Fruit fly (Drosophila melanogaster) whole organism, embryonic: Measurements from ENCODE around the gene Ptp99A.

Source experiments
- CG10959 ChIP-seq: fragments of 200-800 bp; sonication (Bioruptor generic); IDR thresholded peaks from 2 replicates; pipeline ENCODE4 v1.3.6; 2022; ENCODE audit warnings: missing biosample characterization, missing genetic modification characterization
- CG11247 ChIP-seq: fragments of 200-800 bp; sonication (Bioruptor generic); IDR thresholded peaks from 2 replicates; pipeline ENCODE4 v1.3.6; 2022; ENCODE audit warnings: missing biosample characterization, missing genetic modification characterization
- CG12104 ChIP-seq: fragments of 200-800 bp; sonication (Bioruptor generic); optimal IDR thresholded peaks from 3 replicates; lab custom pipeline; 2016; ENCODE audit warnings: missing biosample characterization, missing genetic modification characterization
- CG12659 ChIP-seq: fragments of 200-800 bp; sonication (Bioruptor generic); optimal IDR thresholded peaks from 3 replicates; lab custom pipeline; 2017; ENCODE audit warnings: mild to moderate bottlenecking, missing biosample characterization, missing genetic modification reagents, missing genetic modification characterization
- CG13624 ChIP-seq: fragments of 200-800 bp; sonication (Bioruptor generic); optimal IDR thresholded peaks from 2 replicates; lab custom pipeline; 2016; ENCODE audit warnings: missing biosample characterization, missing genetic modification characterization
- CG14441 ChIP-seq: fragments of 200-800 bp; sonication (Bioruptor generic); IDR thresholded peaks from 2 replicates; pipeline ENCODE4 v1.3.6; 2022; ENCODE audit warnings: missing biosample characterization, missing genetic modification characterization
- CG14965 ChIP-seq: fragments of 200-800 bp; sonication (Bioruptor generic); optimal IDR thresholded peaks from 2 replicates; lab custom pipeline; 2016; ENCODE audit warnings: missing biosample characterization, missing genetic modification characterization, borderline replicate concordance
- CG15011 ChIP-seq: fragments of 200-800 bp; sonication (Bioruptor generic); optimal IDR thresholded peaks from 3 replicates; lab custom pipeline; 2018; ENCODE audit warnings: missing biosample characterization, mild to moderate bottlenecking, missing genetic modification characterization
- CG17328 ChIP-seq: fragments of 200-800 bp; sonication (Bioruptor generic); IDR thresholded peaks from 2 replicates; pipeline ENCODE4 v1.3.6; 2022; ENCODE audit warnings: missing biosample characterization, missing genetic modification characterization
- CG17359 ChIP-seq: fragments of 200-800 bp; sonication (Bioruptor generic); optimal IDR thresholded peaks from 3 replicates; lab custom pipeline; 2018; ENCODE audit warnings: missing biosample characterization, mild to moderate bottlenecking, missing genetic modification characterization, moderate library complexity
- CG2202 ChIP-seq: fragments of 200-800 bp; sonication (Bioruptor generic); optimal IDR thresholded peaks from 2 replicates; lab custom pipeline; 2018; ENCODE audit warnings: missing biosample characterization, mild to moderate bottlenecking, missing genetic modification characterization
- CG34224 ChIP-seq: fragments of 200-800 bp; sonication (Bioruptor generic); IDR thresholded peaks from 3 replicates; pipeline ENCODE4 v1.3.6; 2022; ENCODE audit warnings: missing biosample characterization, missing genetic modification characterization; ENCODE audit not compliant: partially characterized antibody
- CG4328 ChIP-seq: fragments of 200-800 bp; sonication (Bioruptor generic); optimal IDR thresholded peaks from 3 replicates; lab custom pipeline; 2017; ENCODE audit warnings: missing biosample characterization, missing genetic modification reagents, missing genetic modification characterization
- CG5245 ChIP-seq: fragments of 200-800 bp; sonication (Bioruptor generic); optimal IDR thresholded peaks from 3 replicates; lab custom pipeline; 2016; ENCODE audit warnings: missing biosample characterization, missing genetic modification characterization
- CG6254 ChIP-seq: fragments of 200-800 bp; sonication (Bioruptor generic); optimal IDR thresholded peaks from 3 replicates; lab custom pipeline; 2017; ENCODE audit warnings: mild to moderate bottlenecking, missing biosample characterization, missing genetic modification reagents, missing genetic modification characterization
- CoRest ChIP-seq: fragments of 200-800 bp; sonication (Bioruptor generic); optimal IDR thresholded peaks from 3 replicates; lab custom pipeline; 2018; ENCODE audit warnings: missing biosample characterization, mild to moderate bottlenecking, missing genetic modification characterization, moderate library complexity
- D19A ChIP-seq: fragments of 200-800 bp; optimal IDR thresholded peaks from 3 replicates; lab custom pipeline; 2019; ENCODE audit warnings: missing biosample characterization, mild to moderate bottlenecking, missing genetic modification characterization, moderate library complexity
- Elba2 ChIP-seq: fragments of 200-800 bp; sonication (Bioruptor generic); optimal IDR thresholded peaks from 3 replicates; lab custom pipeline; 2016; ENCODE audit warnings: missing biosample characterization, missing genetic modification characterization
- Fer3 ChIP-seq: fragments of 200-800 bp; sonication (Bioruptor generic); optimal IDR thresholded peaks from 2 replicates; lab custom pipeline; 2018; ENCODE audit warnings: missing biosample characterization, mild to moderate bottlenecking, missing genetic modification characterization, moderate library complexity
- H15 ChIP-seq: fragments of 200-800 bp; sonication (Bioruptor generic); IDR thresholded peaks from 3 replicates; pipeline ENCODE4 v1.3.6; 2022; ENCODE audit warnings: missing biosample characterization, missing genetic modification characterization
- HHEX ChIP-seq: fragments of 200-800 bp; sonication (Bioruptor generic); optimal IDR thresholded peaks from 3 replicates; lab custom pipeline; 2017; ENCODE audit warnings: missing biosample characterization, mild to moderate bottlenecking, missing genetic modification characterization, missing genetic modification reagents
- HLHmδ ChIP-seq: fragments of 200-800 bp; sonication (Bioruptor generic); optimal IDR thresholded peaks from 2 replicates; lab custom pipeline; 2018; ENCODE audit warnings: missing biosample characterization, mild to moderate bottlenecking, missing genetic modification characterization, moderate library complexity
- HmgD ChIP-seq: fragments of 200-800 bp; sonication (Bioruptor generic); optimal IDR thresholded peaks from 3 replicates; lab custom pipeline; 2016; ENCODE audit warnings: missing biosample characterization, missing genetic modification characterization
- Hr78 ChIP-seq, 2 experiments: fragments of 200-800 bp in 1 of 2; fragments of >200 bp in 1 of 2; sonication (Bioruptor generic) in 1 of 2; optimal IDR thresholded peaks; 2 replicates each; lab custom pipeline; 2017 to 2019; ENCODE audit warnings: missing biosample characterization in 2 of 2, missing genetic modification characterization in 2 of 2, mild to moderate bottlenecking in 1 of 2, moderate library complexity in 1 of 2
- Hsf ChIP-seq: fragments of 200-800 bp; sonication (Bioruptor generic); optimal IDR thresholded peaks from 3 replicates; lab custom pipeline; 2016; ENCODE audit warnings: missing biosample characterization, missing genetic modification characterization
- Jarid2 ChIP-seq: fragments of 200-800 bp; sonication (Bioruptor generic); optimal IDR thresholded peaks from 3 replicates; lab custom pipeline; 2017; ENCODE audit warnings: mild to moderate bottlenecking, missing biosample characterization, missing genetic modification reagents, missing genetic modification characterization
- MESR4 ChIP-seq: fragments of 200-800 bp; sonication (Bioruptor generic); optimal IDR thresholded peaks from 2 replicates; lab custom pipeline; 2018; ENCODE audit warnings: missing biosample characterization, mild to moderate bottlenecking, missing genetic modification characterization, moderate library complexity
- Med ChIP-seq: fragments of 200-800 bp; sonication (Bioruptor generic); peaks from one replicate; lab custom pipeline; 2016; ENCODE audit warnings: missing biosample characterization, missing genetic modification characterization, mild to moderate bottlenecking, inconsistent platforms, moderate library complexity
- Pdp1 ChIP-seq, 2 experiments: fragments of 200-800 bp; sonication (Bioruptor generic); optimal IDR thresholded peaks; 3 replicates each; lab custom pipeline; 2016; ENCODE audit warnings: missing biosample characterization in 2 of 2, missing genetic modification characterization in 2 of 2, mild to moderate bottlenecking in 1 of 2, moderate library complexity in 1 of 2
- Sin3A ChIP-seq: fragments of >200 bp; optimal IDR thresholded peaks from 2 replicates; lab custom pipeline; 2018
- Spps ChIP-seq: fragments of 200-800 bp; sonication (Bioruptor generic); optimal IDR thresholded peaks from 2 replicates; lab custom pipeline; 2018; ENCODE audit warnings: missing biosample characterization, mild to moderate bottlenecking, missing genetic modification characterization
- Taf1 ChIP-seq: fragments of 200-800 bp; sonication (Bioruptor generic); IDR thresholded peaks from 2 replicates; pipeline ENCODE4 v1.3.6; 2022; ENCODE audit warnings: missing biosample characterization, missing genetic modification characterization
- cato ChIP-seq: fragments of 200-800 bp; sonication (Bioruptor generic); optimal IDR thresholded peaks from 2 replicates; lab custom pipeline; 2016; ENCODE audit warnings: missing biosample characterization, missing genetic modification characterization, borderline replicate concordance
- dmrt99B ChIP-seq: fragments of 200-800 bp; sonication (Bioruptor generic); optimal IDR thresholded peaks from 2 replicates; lab custom pipeline; 2018; ENCODE audit warnings: missing biosample characterization, mild to moderate bottlenecking, missing genetic modification characterization, moderate library complexity
- emc ChIP-seq: fragments of 200-800 bp; sonication (Bioruptor generic); optimal IDR thresholded peaks from 2 replicates; lab custom pipeline; 2016; ENCODE audit warnings: missing biosample characterization, missing genetic modification characterization
- grau ChIP-seq: fragments of 200-800 bp; optimal IDR thresholded peaks from 3 replicates; lab custom pipeline; 2019; ENCODE audit warnings: missing biosample characterization, mild to moderate bottlenecking, missing genetic modification characterization, moderate library complexity
- hbn ChIP-seq: fragments of 200-800 bp; sonication (Bioruptor generic); IDR thresholded peaks from 2 replicates; pipeline ENCODE4 v1.3.6; 2022; ENCODE audit warnings: missing biosample characterization, missing genetic modification characterization; ENCODE audit not compliant: partially characterized antibody
- insv ChIP-seq, 2 experiments: fragments of 200-800 bp; sonication (Bioruptor generic); optimal IDR thresholded peaks; 3 replicates each; lab custom pipeline; 2016 to 2018; ENCODE audit warnings: missing biosample characterization in 2 of 2, missing genetic modification characterization in 2 of 2
- jumu ChIP-seq: fragments of 200-800 bp; sonication (Bioruptor generic); optimal IDR thresholded peaks from 3 replicates; lab custom pipeline; 2016; ENCODE audit warnings: missing biosample characterization, missing genetic modification characterization
- kay ChIP-seq: fragments of 200-800 bp; sonication (Bioruptor generic); optimal IDR thresholded peaks from 2 replicates; lab custom pipeline; 2016; ENCODE audit warnings: missing biosample characterization, missing genetic modification characterization
- kni ChIP-seq: fragments of 200-800 bp; sonication (Bioruptor generic); optimal IDR thresholded peaks from 3 replicates; lab custom pipeline; 2017; ENCODE audit warnings: mild to moderate bottlenecking, missing biosample characterization, missing genetic modification reagents, missing genetic modification characterization
- knrl ChIP-seq: fragments of 200-800 bp; sonication (Bioruptor generic); IDR thresholded peaks from 3 replicates; pipeline ENCODE4 v1.3.6; 2022; ENCODE audit warnings: missing biosample characterization, missing genetic modification characterization; ENCODE audit not compliant: partially characterized antibody
- lov ChIP-seq, 2 experiments: fragments of 200-800 bp in 1 of 2; fragments of >200 bp in 1 of 2; sonication (Bioruptor generic) in 1 of 2; IDR thresholded peaks in 1 of 2; optimal IDR thresholded peaks in 1 of 2; 2 replicates in 1 of 2; 3 replicates in 1 of 2; pipeline versions ENCODE4 v1.3.6 to Lab custom; 2017 to 2022; ENCODE audit warnings: missing biosample characterization in 1 of 2, missing genetic modification characterization in 1 of 2
- org-1 ChIP-seq: fragments of 200-800 bp; sonication (Bioruptor generic); optimal IDR thresholded peaks from 2 replicates; lab custom pipeline; 2017; ENCODE audit warnings: missing biosample characterization, missing genetic modification characterization
- pzg ChIP-seq: fragments of 200-800 bp; sonication (Bioruptor generic); optimal IDR thresholded peaks from 3 replicates; lab custom pipeline; 2018; ENCODE audit warnings: missing biosample characterization, mild to moderate bottlenecking, missing genetic modification characterization, moderate library complexity
- sna ChIP-seq: fragments of 200-800 bp; sonication (Bioruptor generic); IDR thresholded peaks from 2 replicates; pipeline ENCODE4 v1.3.6; 2022; ENCODE audit warnings: missing biosample characterization, missing genetic modification characterization; ENCODE audit not compliant: partially characterized antibody
- tin ChIP-seq: fragments of 200-800 bp; sonication (Bioruptor generic); optimal IDR thresholded peaks from 3 replicates; lab custom pipeline; 2016; ENCODE audit warnings: missing biosample characterization, missing genetic modification characterization
- wor ChIP-seq: fragments of 200-800 bp; sonication (Bioruptor generic); IDR thresholded peaks from 2 replicates; pipeline ENCODE4 v1.3.6; 2022; ENCODE audit warnings: missing biosample characterization, missing genetic modification characterization
- zfh1 ChIP-seq: fragments of 200-800 bp; sonication (Bioruptor generic); IDR thresholded peaks from 3 replicates; pipeline ENCODE4 v1.3.6; 2022; ENCODE audit warnings: missing biosample characterization, missing genetic modification characterization

Ptp99A gene

DNA sequence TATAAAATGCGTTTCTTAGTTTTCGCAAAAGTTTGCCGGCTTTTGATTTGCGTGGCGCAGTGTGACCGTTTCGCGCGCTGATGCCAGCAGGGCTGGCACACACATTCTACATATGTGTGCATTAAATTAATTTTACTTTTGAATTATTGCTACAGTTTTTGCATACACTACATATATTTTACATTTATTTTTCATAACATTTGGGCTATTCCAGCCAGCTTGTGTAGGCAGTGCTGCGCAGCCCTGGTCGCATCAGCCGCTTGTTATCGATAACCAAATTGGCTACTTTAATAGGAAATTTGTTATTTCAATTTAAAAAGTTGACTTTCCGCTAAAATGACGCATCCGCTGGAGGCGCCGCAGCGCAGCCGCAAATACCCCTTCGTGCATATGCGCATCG lies 111.8 kb downstream of the Ptp99A start, which contains the start of the genes CG2321 and CG2006 (continued):
- TF ChIP-seq jumu (GFP tag; lab: Kevin White, UChicago) (peak; percentile 57), CG10959 (GFP tag; lab: Robert Waterston, UW) (peak; percentile 54; the same call in 1 of the 2 replicates), MESR4 (GFP tag; lab: Kevin White, UChicago) (peak; percentile 48), knrl (GFP tag; lab: Robert Waterston, UW) (peak; percentile 70), sna (GFP tag; lab: Robert Waterston, UW) (peak; percentile 52; the same call in 1 of the 2 replicates), kni (GFP tag; lab: Kevin White, UChicago) (no peak), Sin3A (lab: Kevin White, UChicago) (peak; percentile 78), org-1 (no peak), lov (optimal IDR thresholded peaks at IDR 0.05; lab: Kevin White, UChicago) (no peak), lov (GFP tag; IDR thresholded peaks at IDR 0.05; lab: Robert Waterston, UW) (peak; percentile 57; the same call in 2 of the 3 replicates), wor (GFP tag; lab: Robert Waterston, UW) (no peak), insv (GFP tag; optimal IDR thresholded peaks at IDR 0.05; lab: Kevin White, UChicago) (peak in 1 of 2 experiments; percentile 41), Pdp1 (GFP tag; optimal IDR thresholded peaks at IDR 0.05; lab: Kevin White, UChicago) (peak; percentile 35 to 57), Med (GFP tag; lab: Kevin White, UChicago) (peak; percentile 92), zfh1 (GFP tag; lab: Robert Waterston, UW) (peak; percentile 85), CG34224 (GFP tag; lab: Robert Waterston, UW) (peak; percentile 80), Spps (no peak), CG15011 (GFP tag; lab: Kevin White, UChicago) (no peak), HHEX (GFP tag; lab: Kevin White, UChicago) (no peak), hbn (GFP tag; lab: Robert Waterston, UW) (peak; percentile 65), pzg (peak; percentile 93), emc (GFP tag; lab: Kevin White, UChicago) (no peak), kay (GFP tag; lab: Kevin White, UChicago) (peak; percentile 28), HLHmδ (GFP tag; lab: Kevin White, UChicago) (no peak), HmgD (GFP tag; lab: Kevin White, UChicago) (peak; percentile 40), CG12104 (GFP tag; lab: Kevin White, UChicago) (no peak), CG12659 (peak; percentile 80), CG13624 (GFP tag; lab: Kevin White, UChicago) (peak; percentile 65), CG17359 (tag; lab: Kevin White, UChicago) (peak; percentile 1), cato (no peak), Hr78 (GFP tag; optimal IDR thresholded peaks at IDR 0.05; lab: Kevin White, UChicago) (no peak), Elba2 (GFP tag; lab: Kevin White, UChicago) (no peak), Hsf (peak; percentile 65), H15 (GFP tag; lab: Robert Waterston, UW) (peak; percentile 66; the same call in 2 of the 3 replicates), Taf1 (GFP tag; lab: Robert Waterston, UW) (no peak), CG5245 (GFP tag; lab: Kevin White, UChicago) (no peak), CG4328 (GFP tag; lab: Kevin White, UChicago) (no peak), CG14965 (GFP tag; lab: Kevin White, UChicago) (no peak), Fer3 (tag; lab: Kevin White, UChicago) (peak; percentile 38), dmrt99B (no peak), CG2202 (tag; lab: Kevin White, UChicago) (no peak), CG14441 (GFP tag; lab: Robert Waterston, UW) (peak; percentile 36; the same call in 1 of the 2 replicates), grau (tag; lab: Kevin White, UChicago) (peak; percentile 73), Jarid2 (GFP tag; lab: Kevin White, UChicago) (no peak), CoRest (tag; lab: Kevin White, UChicago) (peak; percentile 59), D19A (tag; lab: Kevin White, UChicago) (no peak), CG17328 (GFP tag; lab: Robert Waterston, UW) (peak; percentile 45; the same call in 1 of the 2 replicates), CG6254 (no peak), tin (peak; percentile 68), CG11247 (GFP tag; lab: Robert Waterston, UW) (0 out of 2 replicates have a peak, but pooled peaks have one; percentile 39)
